Worm (Caenorhabditis elegans): ENCODE measurements around the gene cit-1.1.

- TF ChIP-seq W03F9.2 (tag; optimal IDR thresholded peaks at IDR 0.05) (no peak), him-1 (tag; optimal IDR thresholded peaks at IDR 0.05) (no peak), dao-5 (tag; optimal IDR thresholded peaks at IDR 0.05) (no peak)
Observed at ce11 chrIII:7969121-7969520, 40.5 kb downstream of the cit-1.1 start, which contains the start of the genes F54H12.8 and F54H12.7.
